Fruit fly (Drosophila melanogaster) whole organism, embryonic: ENCODE data around the gene Fer2LCH.
A peak's percentile ranks its signal among the peaks of the same experiment; 100 is the strongest.

ENCODE experiments used
- CG11247 ChIP-seq: fragments of 200-800 bp; sonication (Bioruptor generic); IDR thresholded peaks from 2 replicates; pipeline ENCODE4 v1.3.6; 2022; ENCODE audit warnings: missing biosample characterization, missing genetic modification characterization
- CG12299 ChIP-seq: fragments of 200-800 bp; sonication (Bioruptor generic); optimal IDR thresholded peaks from 2 replicates; lab custom pipeline; 2018; ENCODE audit warnings: missing biosample characterization, mild to moderate bottlenecking, missing genetic modification characterization
- CG1233 ChIP-seq: fragments of 200-800 bp; sonication (Bioruptor generic); optimal IDR thresholded peaks from 4 replicates; lab custom pipeline; 2018; ENCODE audit warnings: missing biosample characterization, mild to moderate bottlenecking, missing genetic modification characterization
- CG14014 ChIP-seq: fragments of 200-800 bp; sonication (Bioruptor generic); IDR thresholded peaks from 2 replicates; pipeline ENCODE4 v1.3.6; 2022; ENCODE audit warnings: missing biosample characterization, missing genetic modification characterization
- CG14710 ChIP-seq: fragments of 200-800 bp; sonication (Bioruptor generic); optimal IDR thresholded peaks from 3 replicates; lab custom pipeline; 2019; ENCODE audit warnings: missing biosample characterization, mild to moderate bottlenecking, missing genetic modification characterization, moderate library complexity
- CG1647 ChIP-seq: fragments of 200-800 bp; sonication (Bioruptor generic); optimal IDR thresholded peaks from 3 replicates; lab custom pipeline; 2016; ENCODE audit warnings: missing biosample characterization, missing genetic modification characterization
- CG16813 ChIP-seq: fragments of 200-800 bp; sonication (Bioruptor generic); IDR thresholded peaks from 3 replicates; pipeline ENCODE4 v1.3.6; 2022; ENCODE audit warnings: missing biosample characterization, missing genetic modification characterization; ENCODE audit not compliant: partially characterized antibody
- CG16863 ChIP-seq: fragments of 200-800 bp; sonication (Bioruptor generic); optimal IDR thresholded peaks from 3 replicates; lab custom pipeline; 2016; ENCODE audit warnings: missing biosample characterization, missing genetic modification characterization
- CG1792 ChIP-seq: fragments of 200-800 bp; sonication (Bioruptor generic); optimal IDR thresholded peaks from 2 replicates; lab custom pipeline; 2016; ENCODE audit warnings: missing biosample characterization, missing genetic modification characterization
- CG2199 ChIP-seq: fragments of 200-800 bp; sonication (Bioruptor generic); IDR thresholded peaks from 3 replicates; pipeline ENCODE4 v1.3.6; 2022; ENCODE audit warnings: missing biosample characterization, missing genetic modification characterization
- CG31441 ChIP-seq: fragments of 200-800 bp; sonication (Bioruptor generic); IDR thresholded peaks from 2 replicates; pipeline ENCODE4 v1.3.6; 2022; ENCODE audit warnings: missing biosample characterization, missing genetic modification characterization
- CG42726 ChIP-seq: fragments of 200-800 bp; sonication (Bioruptor generic); IDR thresholded peaks from 2 replicates; pipeline ENCODE4 v1.3.6; 2022; ENCODE audit warnings: missing biosample characterization, missing genetic modification characterization; ENCODE audit not compliant: partially characterized antibody
- CG4328 ChIP-seq: fragments of 200-800 bp; sonication (Bioruptor generic); optimal IDR thresholded peaks from 3 replicates; lab custom pipeline; 2017; ENCODE audit warnings: missing biosample characterization, missing genetic modification reagents, missing genetic modification characterization
- CG6654 ChIP-seq: fragments of 200-800 bp; sonication (Bioruptor generic); optimal IDR thresholded peaks from 2 replicates; lab custom pipeline; 2017; ENCODE audit warnings: missing biosample characterization, mild to moderate bottlenecking, missing genetic modification characterization
- CG6854 ChIP-seq: fragments of 200-800 bp; sonication (Bioruptor generic); optimal IDR thresholded peaks from 3 replicates; lab custom pipeline; 2017; ENCODE audit warnings: missing biosample characterization, mild to moderate bottlenecking, missing genetic modification characterization
- CG7271 ChIP-seq: fragments of 200-800 bp; sonication (Bioruptor generic); optimal IDR thresholded peaks from 2 replicates; lab custom pipeline; 2018; ENCODE audit warnings: missing biosample characterization, mild to moderate bottlenecking, missing genetic modification characterization, moderate library complexity
- CG7987 ChIP-seq: fragments of 200-800 bp; sonication (Bioruptor generic); optimal IDR thresholded peaks from 2 replicates; lab custom pipeline; 2018; ENCODE audit warnings: missing biosample characterization, mild to moderate bottlenecking, missing genetic modification characterization, moderate library complexity
- Dbx ChIP-seq: fragments of 200-800 bp; sonication (Bioruptor generic); IDR thresholded peaks from 3 replicates; pipeline ENCODE4 v1.3.6; 2022; ENCODE audit warnings: missing biosample characterization, missing genetic modification characterization
- Doc2 ChIP-seq: fragments of 200-800 bp; sonication (Bioruptor generic); IDR thresholded peaks from 2 replicates; pipeline ENCODE4 v1.3.6; 2022; ENCODE audit warnings: missing biosample characterization, missing genetic modification characterization
- Drgx ChIP-seq: fragments of 200-800 bp; sonication (Bioruptor generic); IDR thresholded peaks from 2 replicates; pipeline ENCODE4 v1.3.6; 2022; ENCODE audit warnings: missing biosample characterization, missing genetic modification characterization
- Fer1 ChIP-seq: fragments of 200-800 bp; sonication (Bioruptor generic); optimal IDR thresholded peaks from 2 replicates; lab custom pipeline; 2017; ENCODE audit warnings: missing biosample characterization, mild to moderate bottlenecking, missing genetic modification characterization
- H2.0 ChIP-seq: fragments of 200-800 bp; sonication (Bioruptor generic); IDR thresholded peaks from 2 replicates; pipeline ENCODE4 v1.3.6; 2022; ENCODE audit warnings: missing biosample characterization, missing genetic modification characterization
- HmgZ ChIP-seq: fragments of 200-800 bp; sonication (Bioruptor generic); optimal IDR thresholded peaks from 2 replicates; lab custom pipeline; 2018; ENCODE audit warnings: missing biosample characterization, mild to moderate bottlenecking, missing genetic modification characterization
- Hmx ChIP-seq: fragments of 200-800 bp; sonication (Bioruptor generic); optimal IDR thresholded peaks from 2 replicates; lab custom pipeline; 2016; ENCODE audit warnings: missing biosample characterization, missing genetic modification characterization
- Lhr ChIP-seq: fragments of 200-800 bp; sonication (Bioruptor generic); optimal IDR thresholded peaks from 3 replicates; lab custom pipeline; 2017; ENCODE audit warnings: mild to moderate bottlenecking, missing biosample characterization, missing genetic modification reagents, missing genetic modification characterization
- MBD-R2 ChIP-seq: fragments of 200-800 bp; sonication (Bioruptor generic); IDR thresholded peaks from 2 replicates; pipeline ENCODE4 v1.3.6; 2022; ENCODE audit warnings: missing biosample characterization, missing genetic modification characterization
- MTF-1 ChIP-seq: fragments of 200-800 bp; sonication (Bioruptor generic); optimal IDR thresholded peaks from 2 replicates; lab custom pipeline; 2018; ENCODE audit warnings: missing biosample characterization, mild to moderate bottlenecking, missing genetic modification characterization, borderline replicate concordance
- Spps ChIP-seq: fragments of 200-800 bp; sonication (Bioruptor generic); optimal IDR thresholded peaks from 2 replicates; lab custom pipeline; 2018; ENCODE audit warnings: missing biosample characterization, mild to moderate bottlenecking, missing genetic modification characterization
- Taf1 ChIP-seq: fragments of 200-800 bp; sonication (Bioruptor generic); IDR thresholded peaks from 2 replicates; pipeline ENCODE4 v1.3.6; 2022; ENCODE audit warnings: missing biosample characterization, missing genetic modification characterization
- Trl ChIP-seq, 3 experiments: fragments of >200 bp in 2 of 3; fragments of 200-800 bp in 1 of 3; sonication (Bioruptor generic) in 1 of 3; optimal IDR thresholded peaks; 2 replicates in 1 of 3; 3 replicates in 2 of 3; lab custom pipeline; 2016 to 2017; ENCODE audit warnings: missing biosample characterization in 1 of 3, missing genetic modification characterization in 1 of 3
- ab ChIP-seq: fragments of 200-800 bp; sonication (Bioruptor generic); optimal IDR thresholded peaks from 2 replicates; lab custom pipeline; 2016; ENCODE audit warnings: missing biosample characterization, missing genetic modification characterization
- bcd ChIP-seq: fragments of 200-800 bp; sonication (Bioruptor generic); optimal IDR thresholded peaks from 2 replicates; lab custom pipeline; 2017; ENCODE audit warnings: missing biosample characterization, mild to moderate bottlenecking, missing genetic modification characterization
- btn ChIP-seq: fragments of 200-800 bp; sonication (Bioruptor generic); optimal IDR thresholded peaks from 2 replicates; lab custom pipeline; 2016; ENCODE audit warnings: missing biosample characterization, missing genetic modification characterization
- crp ChIP-seq, 2 experiments: fragments of 200-800 bp; sonication (Bioruptor generic); optimal IDR thresholded peaks; 2 replicates in 1 of 2; 3 replicates in 1 of 2; lab custom pipeline; 2017; ENCODE audit warnings: missing biosample characterization in 2 of 2, missing genetic modification characterization in 2 of 2, mild to moderate bottlenecking in 1 of 2, moderate library complexity in 1 of 2
- cwo ChIP-seq: fragments of 200-800 bp; sonication (Bioruptor generic); optimal IDR thresholded peaks from 3 replicates; lab custom pipeline; 2017; ENCODE audit warnings: missing biosample characterization, missing genetic modification characterization, mild to moderate bottlenecking, moderate library complexity, missing genetic modification reagents
- dm ChIP-seq: fragments of 200-800 bp; sonication (Bioruptor generic); optimal IDR thresholded peaks from 3 replicates; lab custom pipeline; 2016; ENCODE audit warnings: missing biosample characterization, missing genetic modification characterization
- jigr1 ChIP-seq: fragments of 200-800 bp; sonication (Bioruptor generic); IDR thresholded peaks from 3 replicates; pipeline ENCODE4 v1.3.6; 2022; ENCODE audit warnings: missing biosample characterization, missing genetic modification characterization
- jumu ChIP-seq: fragments of 200-800 bp; sonication (Bioruptor generic); optimal IDR thresholded peaks from 3 replicates; lab custom pipeline; 2016; ENCODE audit warnings: missing biosample characterization, missing genetic modification characterization
- kay ChIP-seq: fragments of 200-800 bp; sonication (Bioruptor generic); optimal IDR thresholded peaks from 2 replicates; lab custom pipeline; 2016; ENCODE audit warnings: missing biosample characterization, missing genetic modification characterization
- kni ChIP-seq: fragments of 200-800 bp; sonication (Bioruptor generic); optimal IDR thresholded peaks from 3 replicates; lab custom pipeline; 2017; ENCODE audit warnings: mild to moderate bottlenecking, missing biosample characterization, missing genetic modification reagents, missing genetic modification characterization
- ro ChIP-seq: fragments of 200-800 bp; sonication (Bioruptor generic); IDR thresholded peaks from 2 replicates; pipeline ENCODE4 v1.3.6; 2022; ENCODE audit warnings: missing biosample characterization, missing genetic modification characterization
- sc ChIP-seq, 3 experiments: fragments of >200 bp in 2 of 3; fragments of 200-800 bp in 1 of 3; sonication (Bioruptor generic) in 1 of 3; optimal IDR thresholded peaks; 2 replicates in 2 of 3; 3 replicates in 1 of 3; lab custom pipeline; 2017; ENCODE audit warnings: mild to moderate bottlenecking in 1 of 3, missing biosample characterization in 1 of 3, missing genetic modification characterization in 1 of 3, missing genetic modification reagents in 1 of 3
- sd ChIP-seq: fragments of 200-800 bp; sonication (Bioruptor generic); optimal IDR thresholded peaks from 3 replicates; lab custom pipeline; 2018; ENCODE audit warnings: missing biosample characterization, mild to moderate bottlenecking, missing genetic modification characterization, moderate library complexity
- shn ChIP-seq: fragments of 200-800 bp; sonication (Bioruptor generic); optimal IDR thresholded peaks from 3 replicates; lab custom pipeline; 2016; ENCODE audit warnings: missing biosample characterization, missing genetic modification characterization
- tap ChIP-seq: fragments of 200-800 bp; optimal IDR thresholded peaks from 3 replicates; lab custom pipeline; 2019; ENCODE audit warnings: missing biosample characterization, mild to moderate bottlenecking, missing genetic modification characterization, moderate library complexity
- unc-4 ChIP-seq: fragments of 200-800 bp; sonication (Bioruptor generic); IDR thresholded peaks from 2 replicates; pipeline ENCODE4 v1.3.6; 2022; ENCODE audit warnings: missing biosample characterization, missing genetic modification characterization; ENCODE audit not compliant: partially characterized antibody
- usp ChIP-seq: fragments of >200 bp; optimal IDR thresholded peaks from 2 replicates; lab custom pipeline; 2017; ENCODE audit warnings: missing biosample characterization, missing genetic modification characterization
- wdn ChIP-seq: fragments of 200-800 bp; sonication (Bioruptor generic); IDR thresholded peaks from 2 replicates; pipeline ENCODE4 v1.3.6; 2022; ENCODE audit warnings: missing biosample characterization, missing genetic modification characterization
- yki ChIP-seq: fragments of >200 bp; optimal IDR thresholded peaks from 3 replicates; lab custom pipeline; 2018

Fer2LCH gene

DNA sequence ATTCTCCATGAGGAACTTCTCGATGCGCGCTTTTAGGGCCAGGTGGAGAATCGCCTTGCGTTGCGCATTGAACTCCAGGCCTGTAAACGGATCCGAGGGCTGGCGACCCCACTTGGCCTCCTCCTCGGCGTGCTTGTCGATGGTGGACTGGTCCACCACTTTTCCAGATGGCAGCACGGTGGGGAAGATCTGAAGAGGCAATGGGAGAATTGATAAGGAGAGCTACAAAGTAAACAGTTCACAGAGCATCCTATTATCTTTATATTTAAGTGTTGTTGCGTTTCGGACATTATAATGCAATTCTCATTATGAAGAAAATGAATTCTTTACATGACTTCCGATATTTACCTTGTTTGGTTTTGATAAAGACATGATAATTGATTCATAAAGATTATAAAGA is 39.0 kb downstream of the Fer2LCH start:
- TF ChIP-seq shn (GFP tag; lab: Kevin White, UChicago): no peak
- TF ChIP-seq CG4328 (GFP tag; lab: Kevin White, UChicago): no peak
- TF ChIP-seq CG16863: no peak
- TF ChIP-seq CG31441 (GFP tag; lab: Robert Waterston, UW): no peak
- no peak for TF ChIP-seq CG1792 (GFP tag; lab: Kevin White, UChicago)
- TF ChIP-seq CG14014 (GFP tag; lab: Robert Waterston, UW): no peak
- TF ChIP-seq CG6654 (GFP tag; lab: Kevin White, UChicago): no peak
- no peak for TF ChIP-seq yki
- TF ChIP-seq jigr1: no peak

DNA sequence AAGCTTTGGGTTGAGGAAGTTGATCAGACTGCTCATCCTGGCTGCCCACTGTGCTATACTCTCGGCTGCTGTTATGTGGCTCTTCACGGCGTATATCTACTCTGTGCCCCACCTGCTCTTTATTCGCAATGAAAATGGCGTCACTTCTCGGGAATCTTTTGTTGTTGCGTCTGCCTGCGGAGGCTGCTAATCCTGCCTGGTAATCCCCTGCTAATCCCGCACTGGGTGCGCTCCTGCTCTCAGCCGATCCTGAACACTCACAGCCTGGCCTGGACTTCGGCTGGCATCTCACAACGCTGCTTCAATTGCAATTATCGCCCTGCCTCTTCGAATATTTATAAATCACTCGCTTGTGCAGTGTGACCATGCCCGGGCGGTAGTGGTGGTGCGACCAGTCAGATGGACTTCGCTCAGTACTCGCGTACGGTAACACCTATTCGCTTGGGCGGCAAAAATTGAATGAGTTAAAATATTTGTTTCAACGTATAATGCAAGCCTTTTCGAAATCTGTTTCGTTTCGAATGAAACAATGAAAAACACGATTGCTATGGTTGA is 40.3 kb downstream of the Fer2LCH start, which contains the start of gene CG2218:
CG2218 (minus strand) TSS at position 472 of the 555 bp plus-strand sequence.
- TF ChIP-seq Hmx: no peak
- TF ChIP-seq dm (GFP tag; lab: Kevin White, UChicago): no peak
- TF ChIP-seq Fer1: no peak
- peak; percentile 65 for TF ChIP-seq CG14710 (tag; lab: Kevin White, UChicago)
- TF ChIP-seq Drgx (GFP tag; lab: Robert Waterston, UW): no peak
- TF ChIP-seq Dbx (GFP tag; lab: Robert Waterston, UW): 0 out of 3 replicates have a peak, but pooled peaks have one; percentile 17
- no peak for TF ChIP-seq CG7271
- no peak for TF ChIP-seq CG1233 (GFP tag; lab: Kevin White, UChicago)
- TF ChIP-seq ro (GFP tag; lab: Robert Waterston, UW): no peak
- no peak for TF ChIP-seq kni (GFP tag; lab: Kevin White, UChicago)
- no peak for TF ChIP-seq CG4328 (GFP tag; lab: Kevin White, UChicago)
- no peak for TF ChIP-seq Trl (optimal IDR thresholded peaks at IDR 0.05; lab: Kevin White, UChicago)
- TF ChIP-seq Trl (GFP tag; optimal IDR thresholded peaks at IDR 0.05; lab: Kevin White, UChicago): no peak
- peak in 1 of 2 experiments; percentile 68 for TF ChIP-seq crp (GFP tag; optimal IDR thresholded peaks at IDR 0.05; lab: Kevin White, UChicago)
- TF ChIP-seq MTF-1 (GFP tag; lab: Kevin White, UChicago): no peak
- TF ChIP-seq CG7987 (GFP tag; lab: Kevin White, UChicago): peak; percentile 26
- no peak for TF ChIP-seq sc (optimal IDR thresholded peaks at IDR 0.05; lab: Kevin White, UChicago)
- TF ChIP-seq sc (GFP tag; optimal IDR thresholded peaks at IDR 0.05; lab: Kevin White, UChicago): no peak
- no peak for TF ChIP-seq Doc2
- no peak for TF ChIP-seq ab (GFP tag; lab: Kevin White, UChicago)
- no peak for TF ChIP-seq usp (GFP tag; lab: Kevin White, UChicago)
- peak; percentile 72 for TF ChIP-seq MBD-R2 (GFP tag; lab: Robert Waterston, UW)
- TF ChIP-seq cwo: no peak
- no peak for TF ChIP-seq CG6854 (GFP tag; lab: Kevin White, UChicago)
- no peak for TF ChIP-seq CG11247
- TF ChIP-seq unc-4 (GFP tag; lab: Robert Waterston, UW): 0 out of 2 replicates have a peak, but pooled peaks have one; percentile 19
- no peak for TF ChIP-seq CG2199 (GFP tag; lab: Robert Waterston, UW)
- TF ChIP-seq CG42726 (GFP tag; lab: Robert Waterston, UW): peak; percentile 57; the same call in 1 of the 2 replicates
- no peak for TF ChIP-seq Spps (tag; lab: Kevin White, UChicago)
- TF ChIP-seq H2.0 (GFP tag; lab: Robert Waterston, UW): no peak
- no peak for TF ChIP-seq tap (tag; lab: Kevin White, UChicago)
- TF ChIP-seq wdn (GFP tag; lab: Robert Waterston, UW): no peak
- TF ChIP-seq btn (GFP tag; lab: Kevin White, UChicago): no peak
- TF ChIP-seq CG12299: no peak
- peak; percentile 24 for TF ChIP-seq jumu (GFP tag; lab: Kevin White, UChicago)
- peak; percentile 34; the same call in 2 of the 3 replicates for TF ChIP-seq CG16813 (GFP tag; lab: Robert Waterston, UW)
- TF ChIP-seq Lhr (GFP tag; lab: Kevin White, UChicago): peak; percentile 25
- TF ChIP-seq sd (tag; lab: Kevin White, UChicago): peak; percentile 25
- peak; percentile 78 for TF ChIP-seq HmgZ
- TF ChIP-seq CG1647: no peak
- no peak for TF ChIP-seq kay (GFP tag; lab: Kevin White, UChicago)
- TF ChIP-seq Taf1 (GFP tag; lab: Robert Waterston, UW): no peak
- no peak for TF ChIP-seq bcd (GFP tag; lab: Kevin White, UChicago)
